Worm (Caenorhabditis elegans) whole organism, L3 larva: ENCODE results near the gene gnrr-2.
A peak's percentile ranks its signal among the peaks of the same experiment; 100 is the strongest.

ENCODE experiments used
- R02D3.7 ChIP-seq: fragments of 150-350 bp; optimal IDR thresholded peaks from 2 replicates; lab custom pipeline; 2014; ENCODE audit warnings: missing biosample characterization, missing genetic modification characterization
- ZK546.5 ChIP-seq: sonication (generic microtip); optimal IDR thresholded peaks from 2 replicates; lab custom pipeline; 2017; ENCODE audit warnings: missing biosample characterization, missing genetic modification characterization
- ama-1 ChIP-seq: fragments of 150-350 bp; optimal IDR thresholded peaks from 2 replicates; lab custom pipeline; 2018
- ceh-16 ChIP-seq: sonication (generic microtip); optimal IDR thresholded peaks from 2 replicates; lab custom pipeline; 2017; ENCODE audit warnings: missing biosample characterization, missing genetic modification characterization
- ceh-28 ChIP-seq: fragments of 150-350 bp; optimal IDR thresholded peaks from 2 replicates; lab custom pipeline; 2014; ENCODE audit warnings: missing biosample characterization, missing genetic modification reagents, missing genetic modification characterization
- ceh-82 ChIP-seq: fragments of 150-350 bp; optimal IDR thresholded peaks from 2 replicates; lab custom pipeline; 2014; ENCODE audit warnings: missing biosample characterization, missing genetic modification characterization
- daf-12 ChIP-seq: fragments of 150-350 bp; optimal IDR thresholded peaks from 2 replicates; lab custom pipeline; 2014; ENCODE audit warnings: missing biosample characterization, missing genetic modification reagents, missing genetic modification characterization
- egl-5 ChIP-seq: fragments of 150-350 bp; optimal IDR thresholded peaks from 2 replicates; lab custom pipeline; 2017; ENCODE audit warnings: missing biosample characterization, missing genetic modification reagents, missing genetic modification characterization, inconsistent platforms
- elt-1 ChIP-seq: fragments of 150-350 bp; optimal IDR thresholded peaks from 2 replicates; lab custom pipeline; 2014; ENCODE audit warnings: missing biosample characterization, missing genetic modification characterization
- elt-2 ChIP-seq: sonication (generic microtip); optimal IDR thresholded peaks from 2 replicates; lab custom pipeline; 2016; ENCODE audit warnings: missing genetic modification reagents, mild to moderate bottlenecking, missing genetic modification characterization, missing compliant biosample characterization
- eor-1 ChIP-seq, 2 experiments: fragments of 150-350 bp; optimal IDR thresholded peaks; 2 replicates each; lab custom pipeline; 2014 to 2018; ENCODE audit warnings: missing biosample characterization in 2 of 2, missing genetic modification characterization in 2 of 2
- fos-1 ChIP-seq: fragments of 150-350 bp; optimal IDR thresholded peaks from 2 replicates; lab custom pipeline; 2014; ENCODE audit warnings: missing biosample characterization, missing genetic modification characterization
- jun-1 ChIP-seq: fragments of 150-350 bp; optimal IDR thresholded peaks from 2 replicates; lab custom pipeline; 2014; ENCODE audit warnings: missing biosample characterization, missing genetic modification reagents, missing genetic modification characterization
- lin-15B ChIP-seq: fragments of 150-350 bp; optimal IDR thresholded peaks from 2 replicates; lab custom pipeline; 2014; ENCODE audit warnings: missing biosample characterization, missing genetic modification characterization
- lin-39 ChIP-seq: fragments of 150-350 bp; optimal IDR thresholded peaks from 2 replicates; lab custom pipeline; 2018; ENCODE audit warnings: missing biosample characterization, missing genetic modification reagents, missing genetic modification characterization
- nfya-1 ChIP-seq: sonication (generic microtip); optimal IDR thresholded peaks from 2 replicates; lab custom pipeline; 2017; ENCODE audit warnings: missing genetic modification characterization, mild to moderate bottlenecking, missing compliant biosample characterization, antibody characterized with exemption, moderate library complexity; ENCODE audit not compliant: insufficient read depth
- nhr-12 ChIP-seq: fragments of 150-350 bp; optimal IDR thresholded peaks from 2 replicates; lab custom pipeline; 2014; ENCODE audit warnings: missing biosample characterization, missing genetic modification characterization
- nhr-23 ChIP-seq: fragments of 150-350 bp; optimal IDR thresholded peaks from 2 replicates; lab custom pipeline; 2014; ENCODE audit warnings: missing biosample characterization, missing genetic modification reagents, missing genetic modification characterization
- nhr-237 ChIP-seq: fragments of 150-350 bp; optimal IDR thresholded peaks from 2 replicates; lab custom pipeline; 2014; ENCODE audit warnings: missing biosample characterization, missing genetic modification characterization
- nhr-25 ChIP-seq: sonication (generic microtip); optimal IDR thresholded peaks from 2 replicates; lab custom pipeline; 2017; ENCODE audit warnings: missing biosample characterization, missing genetic modification characterization
- nhr-43 ChIP-seq: sonication (generic microtip); optimal IDR thresholded peaks from 2 replicates; lab custom pipeline; 2016; ENCODE audit warnings: mild to moderate bottlenecking, missing genetic modification characterization, missing compliant biosample characterization; ENCODE audit not compliant: poor library complexity, severe bottlenecking
- nhr-67 ChIP-seq: fragments of 150-350 bp; optimal IDR thresholded peaks from 2 replicates; lab custom pipeline; 2014; ENCODE audit warnings: missing biosample characterization, missing genetic modification characterization
- nhr-76 ChIP-seq: fragments of 150-350 bp; sonication (generic microtip); optimal IDR thresholded peaks from 5 replicates; lab custom pipeline; 2014; ENCODE audit warnings: missing biosample characterization, missing genetic modification characterization
- nhr-77 ChIP-seq: fragments of 150-350 bp; optimal IDR thresholded peaks from 2 replicates; lab custom pipeline; 2014; ENCODE audit warnings: missing biosample characterization, missing genetic modification characterization
- pha-4 ChIP-seq: fragments of 150-350 bp; optimal IDR thresholded peaks from 2 replicates; lab custom pipeline; 2014; ENCODE audit warnings: missing biosample characterization, missing genetic modification reagents, missing genetic modification characterization
- sea-2 ChIP-seq: fragments of 150-350 bp; sonication (generic microtip); optimal IDR thresholded peaks from 4 replicates; lab custom pipeline; 2014; ENCODE audit warnings: missing biosample characterization, missing genetic modification reagents, missing genetic modification characterization
- skn-1 ChIP-seq: fragments of 150-350 bp; optimal IDR thresholded peaks from 2 replicates; lab custom pipeline; 2014; ENCODE audit warnings: missing biosample characterization, missing genetic modification characterization
- snpc-4 ChIP-seq: fragments of 150-350 bp; optimal IDR thresholded peaks from 2 replicates; lab custom pipeline; 2014; ENCODE audit warnings: missing biosample characterization, missing genetic modification characterization
- tbx-2 ChIP-seq: sonication (generic microtip); optimal IDR thresholded peaks from 2 replicates; lab custom pipeline; 2016; ENCODE audit warnings: mild to moderate bottlenecking, missing genetic modification characterization, missing compliant biosample characterization
- unc-39 ChIP-seq: sonication (generic microtip); optimal IDR thresholded peaks from 4 replicates; lab custom pipeline; 2017; ENCODE audit warnings: missing biosample characterization, missing genetic modification characterization
- unc-62 ChIP-seq: fragments of 150-350 bp; sonication (generic microtip); optimal IDR thresholded peaks from 4 replicates; lab custom pipeline; 2014; ENCODE audit warnings: missing biosample characterization, missing genetic modification reagents, missing genetic modification characterization
- ztf-11 ChIP-seq: fragments of 150-350 bp; optimal IDR thresholded peaks from 2 replicates; lab custom pipeline; 2014; ENCODE audit warnings: missing biosample characterization, missing genetic modification characterization
- ztf-4 ChIP-seq: fragments of 150-350 bp; optimal IDR thresholded peaks from 2 replicates; lab custom pipeline; 2014; ENCODE audit warnings: missing biosample characterization, missing genetic modification characterization

The gnrr-2 gene

ce11 chrV:14417735-14418134 lies 8.9 kb downstream of the gnrr-2 start, which contains the start of the genes nxf-2 and set-31:
Gene nxf-2, minus strand, starts transcription at chrV:14417835.
Gene set-31, plus strand, starts transcription at chrV:14417903.
- TF ChIP-seq nfya-1 (tag; lab: Kevin White, UChicago) = no peak
- TF ChIP-seq elt-1 (tag; lab: Kevin White, UChicago) = no peak
- no peak for TF ChIP-seq jun-1 (tag; lab: Kevin White, UChicago)
- no peak for TF ChIP-seq tbx-2 (tag; lab: Kevin White, UChicago)
- no peak for TF ChIP-seq nhr-25 (tag; lab: Kevin White, UChicago)
- no peak for TF ChIP-seq ceh-16 (tag; lab: Kevin White, UChicago)
- TF ChIP-seq ceh-82 (tag; lab: Kevin White, UChicago) = no peak
- no peak for TF ChIP-seq ceh-28 (tag; lab: Kevin White, UChicago)
- no peak for TF ChIP-seq nhr-12 (tag; lab: Kevin White, UChicago)
- TF ChIP-seq unc-39 = no peak
- no peak for TF ChIP-seq nhr-237 (tag; lab: Kevin White, UChicago)
- no peak for TF ChIP-seq skn-1 (tag; lab: Kevin White, UChicago)
- TF ChIP-seq nhr-43 (tag; lab: Kevin White, UChicago) = no peak

DNA sequence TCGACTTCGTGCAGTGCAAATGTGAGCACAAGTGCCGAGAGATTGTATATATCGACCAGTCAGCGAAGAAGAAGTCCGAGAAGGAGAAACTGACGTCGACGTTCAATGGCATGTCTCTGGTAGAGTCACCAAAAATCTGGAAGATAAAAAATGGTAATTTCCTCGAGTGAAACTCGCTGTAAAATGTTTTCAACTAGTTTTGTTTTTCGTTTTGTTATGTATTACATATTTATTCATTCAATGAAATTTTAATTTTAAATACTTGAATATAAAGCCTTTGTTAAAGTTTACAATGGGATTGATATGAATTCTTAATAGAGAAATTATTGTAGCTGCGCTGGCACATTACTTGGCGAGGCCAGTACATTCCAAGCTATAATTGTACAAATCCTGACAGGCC lies 11.0 kb downstream of the gnrr-2 start:
- TF ChIP-seq ztf-11 (tag; lab: Kevin White, UChicago) = no peak
- no peak for TF ChIP-seq ama-1 (lab: Kevin White, UChicago)
- TF ChIP-seq sea-2 (GFP tag; lab: Kevin White, UChicago) = no peak
- no peak for TF ChIP-seq lin-39 (tag; lab: Kevin White, UChicago)
- TF ChIP-seq egl-5 (tag; lab: Kevin White, UChicago) = no peak
- no peak for TF ChIP-seq ZK546.5 (tag; lab: Kevin White, UChicago)
- TF ChIP-seq daf-12 (tag; lab: Kevin White, UChicago) = no peak
- TF ChIP-seq ztf-4 (tag; lab: Kevin White, UChicago) = no peak
- TF ChIP-seq snpc-4 (tag; lab: Kevin White, UChicago) = no peak
- no peak for TF ChIP-seq ceh-82 (tag; lab: Kevin White, UChicago)
- no peak for TF ChIP-seq elt-2 (tag; lab: Kevin White, UChicago)
- TF ChIP-seq fos-1 = no peak
- TF ChIP-seq eor-1 (tag; optimal IDR thresholded peaks at IDR 0.05; lab: Kevin White, UChicago) = no peak
- no peak for TF ChIP-seq nhr-43 (tag; lab: Kevin White, UChicago)
- TF ChIP-seq R02D3.7 (tag; lab: Kevin White, UChicago) = no peak
- no peak for TF ChIP-seq nhr-67 (tag; lab: Kevin White, UChicago)
- TF ChIP-seq unc-62 (GFP tag; lab: Kevin White, UChicago) = no peak
- no peak for TF ChIP-seq nhr-77

DNA sequence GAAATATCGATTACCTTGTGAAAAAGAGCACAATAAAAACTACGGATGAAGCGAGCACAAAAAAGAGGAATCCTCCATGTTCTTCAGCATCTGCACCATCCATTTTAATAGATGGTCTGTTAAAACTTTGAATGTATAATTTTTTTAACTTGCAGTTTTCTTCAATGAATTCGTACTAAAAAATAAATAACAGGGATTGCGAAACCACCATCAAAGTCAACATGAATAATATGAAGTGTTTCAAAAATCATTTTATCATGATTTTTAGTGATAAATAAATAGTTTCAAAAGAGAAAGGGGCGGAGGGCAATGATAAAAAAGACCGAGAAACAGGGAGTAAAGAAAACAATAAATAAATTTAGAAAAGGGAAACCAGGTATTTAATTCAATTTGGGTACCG lies 12.5 kb downstream of the gnrr-2 start, which contains the start of gene dhs-22:
Gene dhs-22, minus strand, starts transcription at position 116 of the 400 bp plus-strand sequence.
- TF ChIP-seq pha-4 (tag; lab: Kevin White, UChicago) = peak; percentile 10
- TF ChIP-seq ztf-11 (tag; lab: Kevin White, UChicago) = no peak
- TF ChIP-seq elt-2 (tag; lab: Kevin White, UChicago) = peak; percentile 36

DNA sequence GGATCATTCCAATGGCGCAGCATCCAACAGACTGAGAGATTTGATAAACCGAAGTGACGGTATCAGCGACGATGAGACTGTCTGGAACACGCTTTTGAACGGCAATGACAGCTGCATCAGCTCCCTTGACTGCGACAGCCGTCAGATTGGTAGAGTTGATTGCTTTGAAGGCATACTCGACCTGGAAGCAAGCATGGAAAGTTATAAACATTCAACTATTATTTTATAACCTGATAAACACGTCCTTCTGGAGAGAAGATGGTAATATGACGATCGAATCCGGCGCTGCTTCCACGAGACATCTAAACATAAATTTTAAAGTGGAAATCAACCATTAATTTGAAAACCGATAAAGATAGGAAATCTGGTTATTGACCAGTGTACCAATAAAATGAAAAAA lies 13.4 kb downstream of the gnrr-2 start, which contains the start of gene pas-1:
Gene pas-1, minus strand, starts transcription at position 302 of the 400 bp plus-strand sequence.
- TF ChIP-seq elt-2 (tag; lab: Kevin White, UChicago) (peak; percentile 6), daf-12 (tag; lab: Kevin White, UChicago) (no peak)

DNA sequence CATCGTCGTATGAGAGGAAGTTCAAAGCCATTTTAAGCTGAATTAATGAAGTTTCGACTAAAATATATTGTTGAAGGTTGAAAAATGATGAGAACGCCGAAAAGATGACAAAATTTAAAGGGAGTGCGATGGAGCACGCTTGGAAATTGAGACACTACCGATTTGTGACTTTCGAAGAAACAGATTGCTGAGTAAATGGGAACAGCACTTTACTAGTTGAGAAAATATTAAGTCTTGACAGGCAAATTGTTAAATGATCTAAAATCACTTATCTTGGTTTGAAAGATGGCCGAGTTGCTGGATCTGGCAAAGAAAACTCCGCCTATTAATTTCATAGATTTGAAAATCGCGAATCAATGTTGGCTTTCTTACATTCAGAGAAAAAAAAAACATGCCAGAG lies 14.4 kb downstream of the gnrr-2 start, which contains the start of gene rpoa-12:
Gene rpoa-12, minus strand, starts transcription at position 37 of the 400 bp plus-strand sequence.
- peak; percentile 98 for TF ChIP-seq skn-1 (tag; lab: Kevin White, UChicago)
- TF ChIP-seq nhr-76 = no peak
- peak; percentile 24 for TF ChIP-seq snpc-4 (tag; lab: Kevin White, UChicago)
- TF ChIP-seq lin-15B = peak; percentile 64
- no peak for TF ChIP-seq nhr-67 (tag; lab: Kevin White, UChicago)
- TF ChIP-seq nhr-23 (tag; lab: Kevin White, UChicago) = peak; percentile 51
- TF ChIP-seq nhr-43 (tag; lab: Kevin White, UChicago) = peak; percentile 19
- peak; percentile 46 for TF ChIP-seq nfya-1 (tag; lab: Kevin White, UChicago)
- no peak for TF ChIP-seq eor-1 (tag; optimal IDR thresholded peaks at IDR 0.05; lab: Kevin White, UChicago)
- TF ChIP-seq elt-2 (tag; lab: Kevin White, UChicago) = no peak
- TF ChIP-seq nhr-25 (tag; lab: Kevin White, UChicago) = peak; percentile 68
- peak; percentile 52 for TF ChIP-seq pha-4 (tag; lab: Kevin White, UChicago)
